Worm (Caenorhabditis elegans) whole organism, late embryonic: ENCODE data around the gene srab-10.

Source experiments
- C38D4.7 ChIP-seq: fragments of 200-800 bp; sonication (Bioruptor generic); optimal IDR thresholded peaks from 2 replicates; lab custom pipeline; 2018; ENCODE audit warnings: mild to moderate bottlenecking, missing genetic modification characterization, moderate library complexity, missing compliant biosample characterization
- K09A11.1 ChIP-seq: sonication (generic microtip); optimal IDR thresholded peaks from 2 replicates; lab custom pipeline; 2017; ENCODE audit warnings: antibody characterized with exemption, mild to moderate bottlenecking, missing genetic modification characterization, missing compliant biosample characterization; ENCODE audit not compliant: insufficient read depth
- T23F11.4 ChIP-seq: fragments of 200-800 bp; sonication (Bioruptor generic); optimal IDR thresholded peaks from 2 replicates; lab custom pipeline; 2018; ENCODE audit warnings: mild to moderate bottlenecking, missing genetic modification characterization, missing compliant biosample characterization
- Y22D7AL.16 ChIP-seq: sonication (generic microtip); optimal IDR thresholded peaks from 2 replicates; lab custom pipeline; 2016; ENCODE audit warnings: missing genetic modification characterization, missing compliant biosample characterization
- ceh-14 ChIP-seq: sonication (generic microtip); optimal IDR thresholded peaks from 2 replicates; lab custom pipeline; 2016; ENCODE audit warnings: missing genotype, missing genetic modification characterization, missing compliant biosample characterization
- ceh-18 ChIP-seq: sonication (generic microtip); optimal IDR thresholded peaks from 2 replicates; lab custom pipeline; 2016; ENCODE audit warnings: missing genetic modification characterization, missing compliant biosample characterization
- ceh-2 ChIP-seq: sonication (generic microtip); optimal IDR thresholded peaks from 2 replicates; lab custom pipeline; 2016; ENCODE audit warnings: missing genotype, missing genetic modification characterization, missing compliant biosample characterization
- ceh-22 ChIP-seq: sonication (generic microtip); optimal IDR thresholded peaks from 2 replicates; lab custom pipeline; 2017; ENCODE audit warnings: missing biosample characterization, missing genetic modification characterization
- ceh-30 ChIP-seq: fragments of 150-350 bp; optimal IDR thresholded peaks from 2 replicates; lab custom pipeline; 2014; ENCODE audit warnings: missing biosample characterization, missing genetic modification characterization
- ceh-31 ChIP-seq: sonication (generic microtip); optimal IDR thresholded peaks from 2 replicates; lab custom pipeline; 2016; ENCODE audit warnings: missing genetic modification characterization, missing compliant biosample characterization
- ceh-34 ChIP-seq: sonication (generic microtip); optimal IDR thresholded peaks from 2 replicates; lab custom pipeline; 2016; ENCODE audit warnings: mild to moderate bottlenecking, missing genetic modification characterization, missing compliant biosample characterization
- ceh-48 ChIP-seq: sonication (generic microtip); optimal IDR thresholded peaks from 2 replicates; lab custom pipeline; 2016; ENCODE audit warnings: missing genetic modification characterization, inconsistent platforms, missing compliant biosample characterization
- ceh-6 ChIP-seq: fragments of 200-800 bp; sonication (Bioruptor generic); optimal IDR thresholded peaks from 2 replicates; lab custom pipeline; 2018; ENCODE audit warnings: mild to moderate bottlenecking, missing genetic modification characterization, missing compliant biosample characterization
- che-1 ChIP-seq: sonication (generic microtip); optimal IDR thresholded peaks from 2 replicates; lab custom pipeline; 2016; ENCODE audit warnings: mild to moderate bottlenecking, missing genetic modification characterization, missing compliant biosample characterization
- dmd-4 ChIP-seq: sonication (generic microtip); optimal IDR thresholded peaks from 2 replicates; lab custom pipeline; 2016; ENCODE audit warnings: borderline replicate concordance, missing genetic modification characterization, missing compliant biosample characterization
- elt-2 ChIP-seq: sonication (generic microtip); optimal IDR thresholded peaks from 2 replicates; lab custom pipeline; 2016; ENCODE audit warnings: missing genetic modification reagents, missing genetic modification characterization, missing compliant biosample characterization
- elt-4 ChIP-seq: sonication (generic microtip); optimal IDR thresholded peaks from 2 replicates; lab custom pipeline; 2016; ENCODE audit warnings: missing genetic modification characterization, missing compliant biosample characterization
- eyg-1 ChIP-seq: sonication (generic microtip); optimal IDR thresholded peaks from 2 replicates; lab custom pipeline; 2016; ENCODE audit warnings: missing genotype, missing genetic modification characterization, missing compliant biosample characterization
- fax-1 ChIP-seq: sonication (generic microtip); optimal IDR thresholded peaks from 2 replicates; lab custom pipeline; 2016; ENCODE audit warnings: missing genotype, missing genetic modification characterization, missing compliant biosample characterization
- fkh-10 ChIP-seq: fragments of 150-350 bp; optimal IDR thresholded peaks from 2 replicates; lab custom pipeline; 2014; ENCODE audit warnings: missing biosample characterization, missing genetic modification reagents, missing genetic modification characterization
- gmeb-2 ChIP-seq: sonication (generic microtip); optimal IDR thresholded peaks from 2 replicates; lab custom pipeline; 2016; ENCODE audit warnings: missing genetic modification characterization, inconsistent platforms, missing compliant biosample characterization
- hlh-8 ChIP-seq: sonication (generic microtip); optimal IDR thresholded peaks from 2 replicates; lab custom pipeline; 2016; ENCODE audit warnings: missing genotype, missing genetic modification characterization, missing compliant biosample characterization
- lin-11 ChIP-seq: fragments of 200-800 bp; sonication (Bioruptor generic); optimal IDR thresholded peaks from 2 replicates; lab custom pipeline; 2018; ENCODE audit warnings: mild to moderate bottlenecking, missing genetic modification characterization, missing compliant biosample characterization
- madf-2 ChIP-seq: sonication (generic microtip); optimal IDR thresholded peaks from 2 replicates; lab custom pipeline; 2017; ENCODE audit warnings: missing genetic modification characterization, missing compliant biosample characterization
- pag-3 ChIP-seq: sonication (generic microtip); optimal IDR thresholded peaks from 2 replicates; lab custom pipeline; 2016; ENCODE audit warnings: missing compliant biosample characterization, missing genetic modification characterization, borderline replicate concordance
- pqm-1 ChIP-seq: sonication (generic microtip); optimal IDR thresholded peaks from 2 replicates; lab custom pipeline; 2016; ENCODE audit warnings: missing genetic modification characterization, missing compliant biosample characterization
- ref-2 ChIP-seq: sonication (generic microtip); optimal IDR thresholded peaks from 2 replicates; lab custom pipeline; 2016; ENCODE audit warnings: missing genetic modification characterization, missing compliant biosample characterization
- sdc-2 ChIP-seq: sonication (generic microtip); optimal IDR thresholded peaks from 2 replicates; lab custom pipeline; 2016; ENCODE audit warnings: missing genotype, missing genetic modification characterization, missing compliant biosample characterization
- sox-2 ChIP-seq: fragments of 200-800 bp; sonication (Bioruptor generic); IDR thresholded peaks from 2 replicates; pipeline ENCODE4 v1.3.6; 2022; ENCODE audit warnings: missing genetic modification reagents, missing genetic modification characterization, missing compliant biosample characterization
- sox-4 ChIP-seq: sonication (generic microtip); optimal IDR thresholded peaks from 2 replicates; lab custom pipeline; 2017; ENCODE audit warnings: mild to moderate bottlenecking, missing genetic modification characterization, inconsistent platforms, missing compliant biosample characterization
- tbx-7 ChIP-seq: sonication (generic microtip); optimal IDR thresholded peaks from 2 replicates; lab custom pipeline; 2016; ENCODE audit warnings: missing genotype, missing genetic modification characterization, missing compliant biosample characterization
- unc-42 ChIP-seq: sonication (generic microtip); optimal IDR thresholded peaks from 2 replicates; lab custom pipeline; 2016; ENCODE audit warnings: missing genotype, missing genetic modification characterization, missing compliant biosample characterization
- unc-55 ChIP-seq: sonication (generic microtip); optimal IDR thresholded peaks from 2 replicates; lab custom pipeline; 2017; ENCODE audit warnings: missing biosample characterization, missing genetic modification reagents, missing genetic modification characterization
- unc-86 ChIP-seq: sonication (generic microtip); optimal IDR thresholded peaks from 2 replicates; lab custom pipeline; 2016; ENCODE audit warnings: missing genetic modification characterization, missing compliant biosample characterization
- ztf-16 ChIP-seq: sonication (generic microtip); optimal IDR thresholded peaks from 2 replicates; lab custom pipeline; 2017; ENCODE audit warnings: missing genetic modification characterization, missing compliant biosample characterization

Gene srab-10

ce11 chrV:3151862-3152261 lies 7.5 kb upstream of the srab-10 start, which contains the start of gene srab-6:
Gene srab-6 (minus strand): TSS chrV:3151962.
- TF ChIP-seq ceh-2 (tag; lab: Kevin White, UChicago), result no peak

DNA sequence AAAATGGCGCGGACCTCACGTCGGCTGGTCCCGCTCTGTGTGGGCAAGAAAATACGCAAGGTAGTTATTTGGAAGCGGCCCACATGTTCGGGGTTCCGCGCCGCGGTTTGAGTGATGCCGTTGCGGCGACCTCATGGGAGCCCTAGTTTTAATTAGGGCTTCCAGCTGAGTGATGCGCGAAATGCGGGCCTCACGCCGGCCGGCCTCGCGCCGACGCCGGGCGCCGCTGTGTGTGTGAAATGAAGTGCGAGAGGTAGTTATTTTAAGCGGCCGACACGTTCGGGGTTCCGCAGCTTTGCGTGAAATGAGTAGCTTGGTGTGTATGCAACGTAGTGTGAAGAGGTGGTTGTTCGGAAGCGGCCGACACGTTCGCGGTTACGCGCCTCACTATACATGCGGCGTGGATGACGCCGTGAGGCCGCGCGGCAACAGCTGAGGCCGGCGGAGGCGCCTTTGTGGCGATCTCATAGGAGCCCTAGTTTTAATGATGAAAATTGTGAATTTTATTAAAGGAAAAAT lies 5.6 kb upstream of the srab-10 start:
- TF ChIP-seq ref-2 (tag; lab: Kevin White, UChicago) (peak; percentile 22), dmd-4 (tag; lab: Kevin White, UChicago) (no peak), ceh-31 (peak; percentile 9), ceh-34 (tag; lab: Kevin White, UChicago) (peak; percentile 29), unc-55 (GFP tag; lab: Kevin White, UChicago) (no peak), ceh-14 (no peak), ceh-48 (tag; lab: Kevin White, UChicago) (no peak), elt-4 (tag; lab: Kevin White, UChicago) (no peak), madf-2 (tag; lab: Kevin White, UChicago) (no peak), sdc-2 (tag; lab: Kevin White, UChicago) (peak; percentile 6)

DNA sequence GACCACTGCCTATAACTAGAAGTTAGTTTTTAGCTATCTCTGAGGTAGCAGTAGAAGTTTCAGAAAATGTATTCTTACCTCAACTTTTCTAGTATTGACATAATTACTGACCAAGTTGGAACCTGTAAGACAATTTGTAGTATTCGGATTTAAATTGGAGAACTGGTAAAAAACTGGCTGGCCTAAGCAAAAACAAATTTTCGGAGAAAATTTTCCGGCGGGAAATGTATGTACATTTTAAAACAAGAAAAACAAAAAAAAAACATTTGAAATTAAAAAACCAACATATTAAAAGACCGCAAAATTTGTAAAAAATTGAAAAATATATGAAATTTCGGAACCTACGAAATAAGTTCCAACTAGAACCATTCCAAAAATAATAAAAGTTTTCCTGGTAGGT lies 2.5 kb upstream of the srab-10 start, which contains the start of gene srab-11:
Gene srab-11 (minus strand): TSS at position 101 of the 400 bp plus-strand sequence.
- no peak for TF ChIP-seq eyg-1 (tag; lab: Kevin White, UChicago)
- no peak for TF ChIP-seq che-1
- TF ChIP-seq ceh-2 (tag; lab: Kevin White, UChicago), result no peak
- no peak for TF ChIP-seq gmeb-2
- no peak for TF ChIP-seq K09A11.1 (tag; lab: Kevin White, UChicago)
- TF ChIP-seq pag-3 (tag; lab: Kevin White, UChicago), result no peak
- no peak for TF ChIP-seq elt-4 (tag; lab: Kevin White, UChicago)
- TF ChIP-seq unc-42 (tag; lab: Kevin White, UChicago), result no peak
- TF ChIP-seq sox-2, result no peak
- no peak for TF ChIP-seq tbx-7 (tag; lab: Kevin White, UChicago)
- no peak for TF ChIP-seq ceh-22 (tag; lab: Kevin White, UChicago)
- TF ChIP-seq, all 69 proteins: peak for 0

ce11 chrV:3145241-3145640 lies 847 bp upstream of the srab-10 start:
- TF ChIP-seq ceh-18 (tag; lab: Kevin White, UChicago) (no peak), hlh-8 (tag; lab: Kevin White, UChicago) (no peak), ceh-6 (no peak), pqm-1 (tag; lab: Kevin White, UChicago) (no peak)

DNA sequence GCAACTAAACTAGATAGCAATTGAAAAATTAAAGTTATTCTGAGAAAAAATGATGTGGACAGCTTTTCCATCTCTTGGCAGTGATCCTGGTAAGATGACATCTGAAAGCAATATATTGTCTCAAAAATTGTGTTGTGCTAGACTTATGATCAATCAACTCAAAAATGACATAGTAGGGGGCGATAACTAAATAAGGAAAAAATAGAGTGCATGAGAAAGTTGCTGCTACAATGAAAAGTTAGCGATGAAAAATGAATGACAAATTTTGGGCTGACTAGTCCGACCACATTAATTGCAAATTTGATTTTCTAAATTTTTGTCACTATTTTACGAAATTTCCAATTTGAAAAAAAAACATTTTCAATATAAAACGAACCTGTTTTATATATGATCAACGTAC lies 3.2 kb downstream of the srab-10 start, which contains the start of gene srab-9:
Gene srab-9 (minus strand): TSS at position 101 of the 400 bp plus-strand sequence.
- TF ChIP-seq fkh-10 (GFP tag; lab: Kevin White, UChicago) (no peak), Y22D7AL.16 (tag; lab: Kevin White, UChicago) (no peak), sox-4 (tag; lab: Kevin White, UChicago) (no peak), fax-1 (no peak), elt-2 (tag; lab: Kevin White, UChicago) (no peak), lin-11 (tag; lab: Kevin White, UChicago) (no peak), ztf-16 (tag; lab: Kevin White, UChicago) (no peak), che-1 (no peak), ceh-30 (tag; lab: Kevin White, UChicago) (no peak), unc-86 (tag; lab: Kevin White, UChicago) (no peak), T23F11.4 (GFP tag; lab: Kevin White, UChicago) (no peak), C38D4.7 (GFP tag; lab: Kevin White, UChicago) (no peak)
- TF ChIP-seq, all 69 proteins: peak for 0
